Fruit fly (Drosophila melanogaster): ENCODE measurements around the gene RunxA.
A peak's percentile ranks its signal among the peaks of the same experiment; 100 is the strongest.

Gene RunxA

DNA sequence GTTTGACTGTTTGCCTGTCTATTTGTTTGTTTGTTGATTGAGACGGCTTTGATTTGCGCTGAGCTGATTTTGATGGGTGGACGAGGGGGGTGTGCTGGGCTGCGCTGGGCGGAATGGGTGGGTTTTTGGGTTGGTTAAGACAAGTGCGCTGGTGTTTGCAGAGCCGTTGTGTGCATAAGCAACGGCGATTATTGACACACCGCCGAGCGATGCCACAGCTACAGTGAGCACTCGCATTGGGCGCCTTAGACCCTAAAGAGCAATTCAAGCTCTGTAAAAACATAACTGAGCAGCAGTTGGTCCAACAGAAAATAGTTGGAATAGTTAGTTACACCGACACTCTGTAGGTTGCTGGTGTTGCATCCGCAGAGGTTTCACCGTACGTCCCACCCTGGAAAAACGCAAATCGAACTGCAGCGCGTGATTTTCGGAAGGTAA, 31.4 kb upstream of the RunxA start (continued):
- peak; percentile 75 for TF ChIP-seq CG2712 (tag; optimal IDR thresholded peaks at IDR 0.05)
- peak; percentile 64; the same call in 1 of the 2 replicates for TF ChIP-seq CG32767 (GFP tag; IDR thresholded peaks at IDR 0.05)
- TF ChIP-seq da (GFP tag; optimal IDR thresholded peaks at IDR 0.05) = peak; percentile 74
- TF ChIP-seq CG30431 (GFP tag; optimal IDR thresholded peaks at IDR 0.05) = peak; percentile 85
- peak; percentile 66 for TF ChIP-seq CG30403 (GFP tag; optimal IDR thresholded peaks at IDR 0.05)
- peak; percentile 85 for TF ChIP-seq CG4820 (GFP tag; optimal IDR thresholded peaks at IDR 0.05)
- TF ChIP-seq Meics (GFP tag; optimal IDR thresholded peaks at IDR 0.05) = peak; percentile 33
- TF ChIP-seq ap (GFP tag; IDR thresholded peaks at IDR 0.05) = peak; percentile 83
- peak; percentile 82 for TF ChIP-seq croc (GFP tag; conservative IDR thresholded peaks at IDR 0.05)
- TF ChIP-seq fd96Cb (tag; optimal IDR thresholded peaks at IDR 0.05) = peak; percentile 81
- peak; percentile 71 for TF ChIP-seq gt (GFP tag; IDR thresholded peaks at IDR 0.05)
- TF ChIP-seq CG8359 (GFP tag; optimal IDR thresholded peaks at IDR 0.05; ENCODE audit: borderline replicate concordance) = peak; percentile 76
- peak; percentile 82 for TF ChIP-seq bcd (GFP tag; optimal IDR thresholded peaks at IDR 0.05)
- TF ChIP-seq CG9215 (GFP tag; IDR thresholded peaks at IDR 0.05) = peak; percentile 50
- TF ChIP-seq rib (GFP tag; IDR thresholded peaks at IDR 0.05) = no peak
- TF ChIP-seq crc (GFP tag; optimal IDR thresholded peaks at IDR 0.05) = peak; percentile 29
- TF ChIP-seq lilli (GFP tag; optimal IDR thresholded peaks at IDR 0.05) = peak; percentile 51
- TF ChIP-seq Scr (GFP tag; IDR thresholded peaks at IDR 0.05; ENCODE audit: partially characterized antibody) = no peak
- TF ChIP-seq CG11560 (tag; IDR thresholded peaks at IDR 0.05) = peak; percentile 74
- no peak for TF ChIP-seq knrl (GFP tag; IDR thresholded peaks at IDR 0.05; ENCODE audit: partially characterized antibody)
- no peak for TF ChIP-seq corto (GFP tag; optimal IDR thresholded peaks at IDR 0.05)
- TF ChIP-seq CG11093 (GFP tag; IDR thresholded peaks at IDR 0.05) = peak; percentile 90
- TF ChIP-seq CG8089 (GFP tag; optimal IDR thresholded peaks at IDR 0.05) = peak; percentile 77
- peak; percentile 64 for TF ChIP-seq Mad (GFP tag; optimal IDR thresholded peaks at IDR 0.05)
- peak; percentile 37 for TF ChIP-seq CG9817 (tag; optimal IDR thresholded peaks at IDR 0.05)
- TF ChIP-seq sens (GFP tag) = peak; percentile 96
- peak; percentile 59 for TF ChIP-seq dimm (GFP tag; IDR thresholded peaks at IDR 0.05)
- peak; percentile 29 for TF ChIP-seq CG13624 (GFP tag; optimal IDR thresholded peaks at IDR 0.05)
- TF ChIP-seq stwl (tag; optimal IDR thresholded peaks at IDR 0.05) = peak; percentile 11
- no peak for TF ChIP-seq CG34376 (GFP tag; optimal IDR thresholded peaks at IDR 0.05)
- peak; percentile 82 for TF ChIP-seq org-1 (GFP tag; optimal IDR thresholded peaks at IDR 0.05)
- TF ChIP-seq Lhr (GFP tag; optimal IDR thresholded peaks at IDR 0.05) = peak; percentile 75
- peak; percentile 38 for TF ChIP-seq NfI (GFP tag; optimal IDR thresholded peaks at IDR 0.05)
- peak in 1 of 2 experiments; percentile 21 for TF ChIP-seq crp (GFP tag; optimal IDR thresholded peaks at IDR 0.05)
- TF ChIP-seq nau (GFP tag; optimal IDR thresholded peaks at IDR 0.05) = peak; percentile 82
- TF ChIP-seq gsb-n (tag; optimal IDR thresholded peaks at IDR 0.05) = peak; percentile 70
- peak; percentile 71; the same call in 1 of the 3 replicates for TF ChIP-seq jigr1 (GFP tag; IDR thresholded peaks at IDR 0.05)
- TF ChIP-seq CG8290 (GFP tag; optimal IDR thresholded peaks at IDR 0.05) = peak; percentile 68
- TF ChIP-seq CG8290 (tag; optimal IDR thresholded peaks at IDR 0.05) = peak; percentile 68
- peak; percentile 73 for TF ChIP-seq CG5953 (GFP tag; IDR thresholded peaks at IDR 0.05)
- TF ChIP-seq twi (tag; optimal IDR thresholded peaks at IDR 0.05) = peak; percentile 48
- peak; percentile 13 for TF ChIP-seq CG1832 (GFP tag; optimal IDR thresholded peaks at IDR 0.05)
- TF ChIP-seq emc (GFP tag; optimal IDR thresholded peaks at IDR 0.05) = no peak
- peak in 1 of 2 experiments; percentile 82 for TF ChIP-seq bsh (GFP tag; optimal IDR thresholded peaks at IDR 0.05)
- peak; percentile 78 for TF ChIP-seq sob (GFP tag; IDR thresholded peaks at IDR 0.05)
- peak; percentile 63 for TF ChIP-seq crol (GFP tag; IDR thresholded peaks at IDR 0.05)
- peak; percentile 70 for TF ChIP-seq pum (GFP tag; optimal IDR thresholded peaks at IDR 0.05)
- TF ChIP-seq CG14014 (GFP tag; IDR thresholded peaks at IDR 0.05) = peak; percentile 64; the same call in 1 of the 2 replicates
- no peak for TF ChIP-seq aop (GFP tag; IDR thresholded peaks at IDR 0.05)
- TF ChIP-seq kni (GFP tag; optimal IDR thresholded peaks at IDR 0.05) = peak; percentile 82
- peak; percentile 43 for TF ChIP-seq CG17385 (GFP tag; optimal IDR thresholded peaks at IDR 0.05)

Data from whole organism, embryonic.